Worm (Caenorhabditis elegans): ENCODE results near the gene W03C9.1.

The W03C9.1 gene

DNA sequence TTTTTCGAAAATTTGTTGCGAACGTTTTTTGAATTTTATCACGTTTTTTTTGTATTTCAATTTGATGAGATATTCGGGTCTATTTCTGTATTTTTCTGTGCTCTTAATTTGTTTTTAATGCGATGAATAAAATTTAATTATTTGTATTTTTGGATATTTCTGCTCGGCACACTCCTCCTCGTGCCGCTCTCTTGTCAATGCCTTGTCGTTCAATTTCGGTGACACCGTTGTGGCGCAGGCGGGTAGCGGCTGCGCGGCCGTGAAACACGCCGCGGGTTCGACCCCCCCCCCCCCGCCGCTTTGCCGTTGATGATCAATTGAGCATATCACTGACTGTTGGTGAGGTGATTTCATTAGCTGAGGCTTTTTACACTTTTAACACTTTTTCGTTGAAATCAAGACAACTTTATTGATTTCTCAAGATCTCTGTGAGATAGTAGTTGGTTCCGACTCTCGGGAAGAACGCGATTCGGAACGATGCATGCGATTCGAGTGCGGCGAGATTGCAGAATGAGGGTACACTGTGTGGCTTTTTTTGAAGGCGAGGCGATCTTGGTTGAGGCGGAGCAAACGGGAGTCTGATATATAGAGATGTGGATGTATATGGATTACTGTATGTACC lies 1.2 kb downstream of the W03C9.1 start (continued):
- TF ChIP-seq aly-2 (tag; optimal IDR thresholded peaks at IDR 0.05) (no peak), elt-3 (tag; optimal IDR thresholded peaks at IDR 0.05) (peak in 1 of 3 experiments; percentile 31), unc-62 (GFP tag; optimal IDR thresholded peaks at IDR 0.05) (no peak), elt-2 (tag; optimal IDR thresholded peaks at IDR 0.05) (peak; percentile 57), unc-39 (tag; optimal IDR thresholded peaks at IDR 0.05) (no peak), nhr-28 (tag; optimal IDR thresholded peaks at IDR 0.05) (no peak), pha-4 (tag; optimal IDR thresholded peaks at IDR 0.05) (peak; percentile 73), jun-1 (tag; optimal IDR thresholded peaks at IDR 0.05) (peak; percentile 27), lin-39 (tag; optimal IDR thresholded peaks at IDR 0.05) (peak; percentile 89), nhr-23 (tag; optimal IDR thresholded peaks at IDR 0.05) (peak; percentile 12)

DNA sequence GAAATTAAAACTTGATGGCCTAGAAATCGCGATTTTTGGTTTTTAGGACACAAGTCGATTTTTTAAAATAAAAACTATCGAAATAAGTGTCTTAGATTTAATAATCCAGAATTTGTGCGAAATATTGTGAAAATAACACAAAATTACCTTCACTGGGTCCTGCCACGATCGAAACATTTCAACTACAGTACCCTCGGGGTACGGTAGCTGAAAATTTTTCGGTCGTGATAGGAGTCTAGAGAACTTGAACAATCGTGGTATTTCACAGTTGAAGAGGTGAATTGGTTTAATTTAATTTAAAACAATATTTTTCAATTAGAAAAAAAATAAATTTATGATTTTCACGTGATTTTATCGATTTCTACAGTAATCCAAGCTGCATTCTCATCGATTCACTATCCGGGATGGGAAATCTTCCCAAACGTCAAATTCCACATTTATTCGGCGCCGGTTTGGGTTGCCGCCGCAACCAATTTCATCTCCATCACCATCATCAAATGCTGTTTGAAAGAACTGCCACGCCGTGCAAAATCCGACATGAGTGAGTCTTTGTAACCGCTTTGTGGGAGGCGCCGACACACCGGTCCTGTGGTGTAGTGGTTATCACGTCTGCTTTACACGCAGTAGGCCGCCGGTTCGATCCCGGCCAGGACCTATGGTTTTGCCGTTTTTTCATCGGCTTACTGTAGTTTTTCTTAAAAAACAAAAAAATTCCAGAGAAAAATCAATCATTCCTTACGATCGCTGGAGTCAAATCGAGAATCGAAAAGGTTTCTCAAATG lies 2.9 kb downstream of the W03C9.1 start:
- TF ChIP-seq eor-1 (tag; optimal IDR thresholded peaks at IDR 0.05) (no peak), sea-2 (GFP tag; optimal IDR thresholded peaks at IDR 0.05) (no peak), R02D3.7 (tag; optimal IDR thresholded peaks at IDR 0.05) (no peak), ZK546.5 (tag; optimal IDR thresholded peaks at IDR 0.05) (no peak), nhr-237 (tag; optimal IDR thresholded peaks at IDR 0.05) (no peak), ztf-11 (tag; optimal IDR thresholded peaks at IDR 0.05) (no peak), elt-3 (tag; optimal IDR thresholded peaks at IDR 0.05) (no peak), daf-12 (tag; optimal IDR thresholded peaks at IDR 0.05) (no peak), unc-62 (GFP tag; optimal IDR thresholded peaks at IDR 0.05) (no peak), snpc-4 (tag; optimal IDR thresholded peaks at IDR 0.05) (peak; percentile 5), fos-1 (tag; optimal IDR thresholded peaks at IDR 0.05) (no peak), ceh-28 (tag; optimal IDR thresholded peaks at IDR 0.05) (no peak), ztf-4 (tag; optimal IDR thresholded peaks at IDR 0.05) (no peak), nhr-67 (tag; optimal IDR thresholded peaks at IDR 0.05) (no peak), nhr-23 (tag; optimal IDR thresholded peaks at IDR 0.05) (peak; percentile 22), nhr-77 (tag; optimal IDR thresholded peaks at IDR 0.05) (no peak), elt-1 (tag; optimal IDR thresholded peaks at IDR 0.05) (no peak), nfya-1 (tag; optimal IDR thresholded peaks at IDR 0.05; ENCODE audit: insufficient read depth) (peak; percentile 62), fkh-2 (tag; optimal IDR thresholded peaks at IDR 0.05) (no peak), ceh-16 (tag; optimal IDR thresholded peaks at IDR 0.05) (peak; percentile 2), egl-5 (tag; optimal IDR thresholded peaks at IDR 0.05) (peak; percentile 18), elt-2 (tag; optimal IDR thresholded peaks at IDR 0.05) (peak; percentile 8), nhr-28 (tag; optimal IDR thresholded peaks at IDR 0.05) (no peak), nhr-25 (tag; optimal IDR thresholded peaks at IDR 0.05) (no peak), mml-1 (tag; optimal IDR thresholded peaks at IDR 0.05) (no peak), nhr-76 (tag; optimal IDR thresholded peaks at IDR 0.05) (no peak), nhr-11 (tag; optimal IDR thresholded peaks at IDR 0.05) (no peak), skn-1 (tag; optimal IDR thresholded peaks at IDR 0.05) (no peak), jun-1 (tag; optimal IDR thresholded peaks at IDR 0.05) (no peak), ceh-9 (tag; optimal IDR thresholded peaks at IDR 0.05) (no peak), hmg-11 (tag; optimal IDR thresholded peaks at IDR 0.05) (peak; percentile 75), lsy-12 (tag; optimal IDR thresholded peaks at IDR 0.05) (peak; percentile 50), pqm-1 (tag; optimal IDR thresholded peaks at IDR 0.05) (no peak), tbx-2 (tag; optimal IDR thresholded peaks at IDR 0.05) (no peak), nhr-43 (tag; optimal IDR thresholded peaks at IDR 0.05; ENCODE audit: poor library complexity, severe bottlenecking) (no peak), ceh-82 (tag; optimal IDR thresholded peaks at IDR 0.05) (no peak), unc-39 (tag; optimal IDR thresholded peaks at IDR 0.05) (no peak), ama-1 (optimal IDR thresholded peaks at IDR 0.05) (no peak), zag-1 (tag; optimal IDR thresholded peaks at IDR 0.05) (no peak), pha-4 (tag; optimal IDR thresholded peaks at IDR 0.05) (peak; percentile 48), lin-39 (tag; optimal IDR thresholded peaks at IDR 0.05) (peak; percentile 70), fkh-10 (GFP tag; optimal IDR thresholded peaks at IDR 0.05) (no peak), lin-15B (tag; optimal IDR thresholded peaks at IDR 0.05) (peak; percentile 32), egl-27 (tag; optimal IDR thresholded peaks at IDR 0.05) (no peak), mdl-1 (tag; optimal IDR thresholded peaks at IDR 0.05) (no peak), aly-2 (tag; optimal IDR thresholded peaks at IDR 0.05) (no peak), nhr-12 (tag; optimal IDR thresholded peaks at IDR 0.05) (no peak)

All from whole organism, L3 larva.